ENCODE assay signal across 1 fruit fly cellular context in genomic region chr3R:9586663-9587248, dm6.
TF ChIP-seq lines count a peak whose summit lies in the region.

TSS of gene P58IPK (plus strand) at chr3R:9586942.

TF ChIP-seq in whole organism, embryonic, 481 proteins besides CTCF, POLR2A, EP300 and RAD21 (continued from another document and continues in another):
- TF ChIP-seq luna (GFP tag; optimal IDR thresholded peaks at IDR 0.05; lab: Kevin White, UChicago) (no peak), Abd-B (GFP tag; optimal IDR thresholded peaks at IDR 0.05; lab: Kevin White, UChicago) (peak; percentile 53), Dp (GFP tag; optimal IDR thresholded peaks at IDR 0.05; lab: Kevin White, UChicago) (peak; percentile 77), amos (GFP tag; IDR thresholded peaks at IDR 0.05; lab: Robert Waterston, UW; ENCODE audit: partially characterized antibody) (peak; percentile 97), Awh (GFP tag; IDR thresholded peaks at IDR 0.05; lab: Robert Waterston, UW) (no peak), pan (optimal IDR thresholded peaks at IDR 0.05; lab: Kevin White, UChicago) (no peak), pan (GFP tag; optimal IDR thresholded peaks at IDR 0.05 in 1 of 2, IDR thresholded peaks at IDR 0.05 in 1 of 2) (peak in 1 of 2 experiments; percentile 44), dimm (GFP tag; IDR thresholded peaks at IDR 0.05; lab: Robert Waterston, UW) (no peak), CG16863 (GFP tag; optimal IDR thresholded peaks at IDR 0.05; lab: Kevin White, UChicago) (peak; percentile 45), ac (GFP tag; optimal IDR thresholded peaks at IDR 0.05; lab: Kevin White, UChicago) (no peak), Tbp (GFP tag; optimal IDR thresholded peaks at IDR 0.05; lab: Kevin White, UChicago) (no peak), tup (GFP tag; optimal IDR thresholded peaks at IDR 0.05; lab: Kevin White, UChicago) (no peak), sug (tag; optimal IDR thresholded peaks at IDR 0.05; lab: Kevin White, UChicago) (peak; percentile 71), CG15011 (GFP tag; optimal IDR thresholded peaks at IDR 0.05; lab: Kevin White, UChicago) (no peak), oc (tag; optimal IDR thresholded peaks at IDR 0.05; lab: Kevin White, UChicago) (no peak), jumu (GFP tag; optimal IDR thresholded peaks at IDR 0.05; lab: Kevin White, UChicago) (peak; percentile 76), Lim3 (GFP tag; IDR thresholded peaks at IDR 0.05; lab: Robert Waterston, UW) (no peak), CG3065 (GFP tag; optimal IDR thresholded peaks at IDR 0.05; lab: Kevin White, UChicago) (peak; percentile 37), ham (GFP tag; IDR thresholded peaks at IDR 0.05; lab: Robert Waterston, UW) (no peak), MESR4 (GFP tag; optimal IDR thresholded peaks at IDR 0.05; lab: Kevin White, UChicago) (peak; percentile 83), Six4 (GFP tag; optimal IDR thresholded peaks at IDR 0.05; lab: Kevin White, UChicago) (no peak), zf30C (GFP tag; optimal IDR thresholded peaks at IDR 0.05; lab: Kevin White, UChicago) (no peak), CG6813 (GFP tag; optimal IDR thresholded peaks at IDR 0.05; lab: Kevin White, UChicago) (no peak), CG7839 (tag; optimal IDR thresholded peaks at IDR 0.05; lab: Kevin White, UChicago) (peak; percentile 50), ems (GFP tag; optimal IDR thresholded peaks at IDR 0.05; lab: Kevin White, UChicago) (peak; percentile 74), ftz-f1 (GFP tag; optimal IDR thresholded peaks at IDR 0.05; lab: Kevin White, UChicago) (peak; percentile 59), kni (GFP tag; optimal IDR thresholded peaks at IDR 0.05; lab: Kevin White, UChicago) (peak; percentile 22), HHEX (GFP tag; optimal IDR thresholded peaks at IDR 0.05; lab: Kevin White, UChicago) (peak; percentile 37), Sry-δ (GFP tag; optimal IDR thresholded peaks at IDR 0.05; lab: Kevin White, UChicago) (peak; percentile 97), B-H2 (GFP tag; optimal IDR thresholded peaks at IDR 0.05; lab: Kevin White, UChicago) (peak; percentile 48), CG4424 (GFP tag; optimal IDR thresholded peaks at IDR 0.05; lab: Kevin White, UChicago) (peak; percentile 51), Mes4 (GFP tag; optimal IDR thresholded peaks at IDR 0.05; lab: Kevin White, UChicago) (peak; percentile 36), CG18619 (GFP tag; optimal IDR thresholded peaks at IDR 0.05; lab: Kevin White, UChicago) (peak; percentile 31), ATbp (GFP tag; optimal IDR thresholded peaks at IDR 0.05; lab: Kevin White, UChicago) (no peak), scrt (GFP tag; optimal IDR thresholded peaks at IDR 0.05; lab: Kevin White, UChicago) (peak; percentile 9), pnt (GFP tag; optimal IDR thresholded peaks at IDR 0.05; lab: Kevin White, UChicago) (peak; percentile 54), stwl (tag; optimal IDR thresholded peaks at IDR 0.05; lab: Kevin White, UChicago) (peak; percentile 55), CG17912 (GFP tag; optimal IDR thresholded peaks at IDR 0.05; lab: Kevin White, UChicago) (no peak), D19A (tag; optimal IDR thresholded peaks at IDR 0.05; lab: Kevin White, UChicago) (no peak), CG6765 (GFP tag; optimal IDR thresholded peaks at IDR 0.05; lab: Kevin White, UChicago) (no peak), Lpt (GFP tag; optimal IDR thresholded peaks at IDR 0.05; lab: Kevin White, UChicago) (no peak), grau (tag; optimal IDR thresholded peaks at IDR 0.05; lab: Kevin White, UChicago) (peak; percentile 64), CG9817 (tag; optimal IDR thresholded peaks at IDR 0.05; lab: Kevin White, UChicago) (peak; percentile 68), CG18011 (GFP tag; optimal IDR thresholded peaks at IDR 0.05; lab: Kevin White, UChicago) (peak; percentile 65), lbe (GFP tag; optimal IDR thresholded peaks at IDR 0.05; lab: Kevin White, UChicago) (peak; percentile 41), ara (GFP tag; IDR thresholded peaks at IDR 0.05; lab: Robert Waterston, UW) (no peak), Atf6 (GFP tag; IDR thresholded peaks at IDR 0.05; lab: Robert Waterston, UW) (no peak; the same call in 1 of the 2 replicates), bigmax (GFP tag; optimal IDR thresholded peaks at IDR 0.05; lab: Kevin White, UChicago) (no peak), CG10366 (GFP tag; IDR thresholded peaks at IDR 0.05; lab: Robert Waterston, UW) (peak; percentile 56), gfzf (GFP tag; optimal IDR thresholded peaks at IDR 0.05; lab: Kevin White, UChicago) (peak; percentile 41), seq (GFP tag; IDR thresholded peaks at IDR 0.05; lab: Robert Waterston, UW) (no peak), chn (GFP tag; optimal IDR thresholded peaks at IDR 0.05; lab: Kevin White, UChicago) (peak; percentile 66), CG9437 (GFP tag; optimal IDR thresholded peaks at IDR 0.05; lab: Kevin White, UChicago) (peak; percentile 26), CG9932 (GFP tag; IDR thresholded peaks at IDR 0.05; lab: Robert Waterston, UW) (peak; percentile 94), CG4404 (GFP tag; IDR thresholded peaks at IDR 0.05; lab: Robert Waterston, UW) (peak; percentile 50; the same call in 1 of the 2 replicates), fru (optimal IDR thresholded peaks at IDR 0.05; lab: Kevin White, UChicago) (no peak), CG10267 (tag; optimal IDR thresholded peaks at IDR 0.05; lab: Kevin White, UChicago) (peak; percentile 68), Ravus (GFP tag; IDR thresholded peaks at IDR 0.05; lab: Robert Waterston, UW) (no peak; the same call in 1 of the 2 replicates), CG8944 (GFP tag; optimal IDR thresholded peaks at IDR 0.05; lab: Kevin White, UChicago) (peak; percentile 65), HLH4C (GFP tag; IDR thresholded peaks at IDR 0.05; lab: Robert Waterston, UW; ENCODE audit: partially characterized antibody) (peak; percentile 89), CG43689 (GFP tag; IDR thresholded peaks at IDR 0.05; lab: Robert Waterston, UW) (no peak), Bdp1 (GFP tag; optimal IDR thresholded peaks at IDR 0.05; lab: Kevin White, UChicago) (peak; percentile 69), Eip74EF (GFP tag; optimal IDR thresholded peaks at IDR 0.05; lab: Kevin White, UChicago) (peak in 1 of 2 experiments; percentile 11), CG7928 (GFP tag; optimal IDR thresholded peaks at IDR 0.05; lab: Kevin White, UChicago) (peak; percentile 44), CG13123 (GFP tag; optimal IDR thresholded peaks at IDR 0.05; lab: Kevin White, UChicago) (peak; percentile 12), Xbp1 (GFP tag; optimal IDR thresholded peaks at IDR 0.05; lab: Kevin White, UChicago) (peak; percentile 98), PHDP (tag; optimal IDR thresholded peaks at IDR 0.05; lab: Kevin White, UChicago) (peak; percentile 36), Stat92E (GFP tag; optimal IDR thresholded peaks at IDR 0.05; lab: Kevin White, UChicago) (no peak), CG18476 (GFP tag; optimal IDR thresholded peaks at IDR 0.05; lab: Kevin White, UChicago) (peak; percentile 44), CG11398 (GFP tag; optimal IDR thresholded peaks at IDR 0.05; lab: Kevin White, UChicago) (peak; percentile 37), pho (GFP tag; optimal IDR thresholded peaks at IDR 0.05; lab: Kevin White, UChicago) (peak; percentile 75), z (GFP tag; IDR thresholded peaks at IDR 0.05; lab: Robert Waterston, UW) (no peak), eyg (GFP tag; optimal IDR thresholded peaks at IDR 0.05; lab: Kevin White, UChicago) (peak; percentile 42), dan (GFP tag; IDR thresholded peaks at IDR 0.05; lab: Robert Waterston, UW) (no peak), CG12155 (GFP tag; optimal IDR thresholded peaks at IDR 0.05; lab: Kevin White, UChicago) (peak; percentile 78), her (GFP tag; optimal IDR thresholded peaks at IDR 0.05; lab: Kevin White, UChicago) (peak; percentile 44), CG34224 (GFP tag; IDR thresholded peaks at IDR 0.05; lab: Robert Waterston, UW; ENCODE audit: partially characterized antibody) (peak; percentile 92), lmd (GFP tag; IDR thresholded peaks at IDR 0.05; lab: Robert Waterston, UW) (peak; percentile 66; the same call in 1 of the 2 replicates), wdn (GFP tag; IDR thresholded peaks at IDR 0.05; lab: Robert Waterston, UW) (0 out of 2 replicates have a peak, but pooled peaks have one; percentile 41), HLHmδ (GFP tag; optimal IDR thresholded peaks at IDR 0.05; lab: Kevin White, UChicago) (no peak), ash1 (GFP tag; optimal IDR thresholded peaks at IDR 0.05; lab: Kevin White, UChicago) (peak; percentile 40), run (tag; optimal IDR thresholded peaks at IDR 0.05; lab: Kevin White, UChicago) (no peak), Hr39 (optimal IDR thresholded peaks at IDR 0.05; lab: Kevin White, UChicago) (no peak), en (GFP tag; optimal IDR thresholded peaks at IDR 0.05; lab: Kevin White, UChicago) (peak; percentile 14), tll (GFP tag; optimal IDR thresholded peaks at IDR 0.05; lab: Kevin White, UChicago) (no peak), CG4617 (GFP tag; optimal IDR thresholded peaks at IDR 0.05; lab: Kevin White, UChicago; ENCODE audit: borderline replicate concordance) (peak; percentile 79), CG5180 (GFP tag; optimal IDR thresholded peaks at IDR 0.05; lab: Kevin White, UChicago) (no peak), CG17829 (tag; optimal IDR thresholded peaks at IDR 0.05; lab: Kevin White, UChicago) (peak; percentile 64), slou (GFP tag; optimal IDR thresholded peaks at IDR 0.05; lab: Kevin White, UChicago) (no peak), az2 (GFP tag; optimal IDR thresholded peaks at IDR 0.05; lab: Kevin White, UChicago) (peak; percentile 64), gcm (GFP tag; optimal IDR thresholded peaks at IDR 0.05; lab: Kevin White, UChicago) (no peak), zfh2 (GFP tag; optimal IDR thresholded peaks at IDR 0.05; lab: Kevin White, UChicago) (peak; percentile 80), gro (GFP tag; optimal IDR thresholded peaks at IDR 0.05; lab: Kevin White, UChicago) (peak; percentile 82), TFAM (GFP tag; optimal IDR thresholded peaks at IDR 0.05; lab: Kevin White, UChicago) (no peak), sc (optimal IDR thresholded peaks at IDR 0.05; lab: Kevin White, UChicago) (no peak), sc (GFP tag; optimal IDR thresholded peaks at IDR 0.05; lab: Kevin White, UChicago) (no peak), Ssrp (tag; optimal IDR thresholded peaks at IDR 0.05; lab: Kevin White, UChicago) (peak; percentile 38), CG30431 (GFP tag; optimal IDR thresholded peaks at IDR 0.05; lab: Kevin White, UChicago) (peak; percentile 1), slbo (GFP tag; IDR thresholded peaks at IDR 0.05; lab: Robert Waterston, UW) (peak; percentile 91), vvl (GFP tag; IDR thresholded peaks at IDR 0.05; lab: Robert Waterston, UW) (peak; percentile 81), dysf (GFP tag; IDR thresholded peaks at IDR 0.05; lab: Robert Waterston, UW) (peak; percentile 54; the same call in 2 of the 3 replicates), repo (GFP tag; optimal IDR thresholded peaks at IDR 0.05; lab: Kevin White, UChicago) (peak; percentile 35), CG6683 (GFP tag; optimal IDR thresholded peaks at IDR 0.05; lab: Kevin White, UChicago) (no peak), unc-4 (GFP tag; IDR thresholded peaks at IDR 0.05; lab: Robert Waterston, UW; ENCODE audit: partially characterized antibody) (peak; percentile 91), CG15479 (GFP tag; optimal IDR thresholded peaks at IDR 0.05; lab: Kevin White, UChicago) (no peak), CG12104 (GFP tag; optimal IDR thresholded peaks at IDR 0.05; lab: Kevin White, UChicago) (no peak), MBD-R2 (GFP tag; IDR thresholded peaks at IDR 0.05; lab: Robert Waterston, UW) (peak; percentile 79), ci (GFP tag; IDR thresholded peaks at IDR 0.05; lab: Robert Waterston, UW) (peak; percentile 66; the same call in 2 of the 3 replicates), nau (GFP tag; optimal IDR thresholded peaks at IDR 0.05; lab: Kevin White, UChicago) (no peak), B-H1 (GFP tag; IDR thresholded peaks at IDR 0.05; lab: Robert Waterston, UW) (no peak), gem (tag; optimal IDR thresholded peaks at IDR 0.05; lab: Kevin White, UChicago) (peak; percentile 68), D19B (GFP tag; optimal IDR thresholded peaks at IDR 0.05; lab: Kevin White, UChicago) (no peak), CG9876 (GFP tag; optimal IDR thresholded peaks at IDR 0.05; lab: Kevin White, UChicago) (peak; percentile 57), CG8765 (GFP tag; IDR thresholded peaks at IDR 0.05; lab: Robert Waterston, UW) (no peak), CG8924 (tag; optimal IDR thresholded peaks at IDR 0.05; lab: Kevin White, UChicago) (peak; percentile 60), CG17802 (tag; optimal IDR thresholded peaks at IDR 0.05; lab: Kevin White, UChicago) (peak; percentile 76), chinmo (GFP tag; IDR thresholded peaks at IDR 0.05; lab: Robert Waterston, UW; ENCODE audit: partially characterized antibody) (peak; percentile 73; the same call in 2 of the 4 replicates), Vsx1 (GFP tag; optimal IDR thresholded peaks at IDR 0.05; lab: Kevin White, UChicago) (no peak), Aef1 (GFP tag; IDR thresholded peaks at IDR 0.05; lab: Robert Waterston, UW) (peak; percentile 32; the same call in 2 of the 3 replicates), CG10979 (tag; optimal IDR thresholded peaks at IDR 0.05; lab: Kevin White, UChicago) (peak; percentile 32), crc (GFP tag; optimal IDR thresholded peaks at IDR 0.05; lab: Kevin White, UChicago) (peak; percentile 54), pb (GFP tag; optimal IDR thresholded peaks at IDR 0.05; lab: Kevin White, UChicago) (peak; percentile 38), BtbVII (GFP tag; optimal IDR thresholded peaks at IDR 0.05; lab: Kevin White, UChicago) (no peak), kay (GFP tag; optimal IDR thresholded peaks at IDR 0.05; lab: Kevin White, UChicago) (peak; percentile 70), CG11723 (GFP tag; optimal IDR thresholded peaks at IDR 0.05; lab: Kevin White, UChicago) (peak; percentile 37), Deaf1 (tag; optimal IDR thresholded peaks at IDR 0.05; lab: Kevin White, UChicago) (no peak), Hr3 (GFP tag; optimal IDR thresholded peaks at IDR 0.05; lab: Kevin White, UChicago) (peak; percentile 46), CG3995 (GFP tag; optimal IDR thresholded peaks at IDR 0.05; lab: Kevin White, UChicago) (peak; percentile 100), odd (GFP tag; optimal IDR thresholded peaks at IDR 0.05; lab: Kevin White, UChicago) (no peak), Mad (GFP tag; optimal IDR thresholded peaks at IDR 0.05; lab: Kevin White, UChicago) (peak; percentile 83), psq (GFP tag; optimal IDR thresholded peaks at IDR 0.05; lab: Kevin White, UChicago) (no peak), CG14710 (tag; optimal IDR thresholded peaks at IDR 0.05; lab: Kevin White, UChicago) (peak; percentile 73), cas (GFP tag; IDR thresholded peaks at IDR 0.05; lab: Robert Waterston, UW) (peak; percentile 38; the same call in 1 of the 2 replicates)
